Worm (Caenorhabditis elegans): ENCODE results near the gene atg-3.

DNA sequence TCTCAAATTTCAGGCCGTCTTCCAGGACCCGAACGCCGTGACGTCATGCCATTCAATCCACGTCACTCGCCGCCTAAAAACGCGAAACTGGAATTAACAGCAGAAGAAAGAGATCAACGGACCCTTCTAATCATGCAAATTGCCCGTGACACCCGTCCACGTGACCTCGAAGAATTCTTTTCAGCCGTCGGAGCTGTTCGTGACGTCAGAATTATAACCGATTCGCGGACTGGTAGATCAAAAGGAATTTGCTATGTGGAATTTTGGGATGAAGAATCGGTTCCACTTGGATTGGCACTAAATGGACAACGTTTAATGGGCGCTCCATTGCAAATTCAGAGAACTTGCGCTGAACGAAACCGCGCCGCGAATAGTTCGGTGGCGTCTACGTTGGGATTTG, 5.1 kb downstream of the atg-3 start:
- TF ChIP-seq tab-1 (GFP tag; IDR thresholded peaks at IDR 0.05), result no peak
- TF ChIP-seq cog-1 (tag; optimal IDR thresholded peaks at IDR 0.05), result no peak
- no peak for TF ChIP-seq ztf-29 (GFP tag; IDR thresholded peaks at IDR 0.05)
- no peak for TF ChIP-seq ztf-23 (GFP tag; IDR thresholded peaks at IDR 0.05)
- TF ChIP-seq klf-2 (GFP tag; conservative IDR thresholded peaks at IDR 0.05), result no peak
- no peak for TF ChIP-seq flt-1 (GFP tag; IDR thresholded peaks at IDR 0.05)
